Worm (Caenorhabditis elegans) whole organism, L4 larva: ENCODE data around the gene idpp-15.

Experiments used
- D1046.2 ChIP-seq: fragments of 200-800 bp; sonication (Bioruptor generic); IDR thresholded peaks from 2 replicates; pipeline ENCODE4 v1.3.6; 2022; ENCODE audit warnings: missing genetic modification characterization, missing compliant biosample characterization
- F26F4.8 ChIP-seq: fragments of 200-800 bp; sonication (Bioruptor generic); conservative IDR thresholded peaks from 2 replicates; pipeline ENCODE4 v1.3.6; 2022; ENCODE audit warnings: missing genetic modification characterization, missing compliant biosample characterization
- Y105C5A.15 ChIP-seq: fragments of 200-800 bp; sonication (Bioruptor generic); IDR thresholded peaks from 2 replicates; pipeline ENCODE4 v1.3.6; 2022; ENCODE audit warnings: missing genetic modification characterization, missing compliant biosample characterization
- Y48G9A.11 ChIP-seq: fragments of 200-800 bp; sonication (Bioruptor generic); IDR thresholded peaks from 2 replicates; pipeline ENCODE4 v1.3.6; 2022; ENCODE audit warnings: missing genetic modification reagents, missing genetic modification characterization, missing compliant biosample characterization
- aha-1 ChIP-seq: fragments of 150-350 bp; peaks from one replicate; lab custom pipeline; 2014; ENCODE audit warnings: missing biosample characterization, missing genetic modification characterization
- arid-1 ChIP-seq: fragments of 200-800 bp; sonication (Bioruptor generic); conservative IDR thresholded peaks from 2 replicates; pipeline ENCODE4 v1.3.6; 2022; ENCODE audit warnings: missing genetic modification reagents, missing genetic modification characterization, missing compliant biosample characterization
- ceh-28 ChIP-seq: fragments of 150-350 bp; optimal IDR thresholded peaks from 2 replicates; lab custom pipeline; 2014; ENCODE audit warnings: missing biosample characterization, missing genetic modification reagents, missing genetic modification characterization
- ceh-32 ChIP-seq: sonication (generic microtip); optimal IDR thresholded peaks from 2 replicates; lab custom pipeline; 2016; ENCODE audit warnings: mild to moderate bottlenecking, missing genetic modification characterization, missing compliant biosample characterization; ENCODE audit not compliant: poor library complexity
- ceh-62 ChIP-seq: sonication (generic microtip); optimal IDR thresholded peaks from 2 replicates; lab custom pipeline; 2017; ENCODE audit warnings: missing biosample characterization, missing genetic modification characterization
- daf-12 ChIP-seq: fragments of 150-350 bp; optimal IDR thresholded peaks from 2 replicates; lab custom pipeline; 2014; ENCODE audit warnings: missing biosample characterization, missing genetic modification reagents, missing genetic modification characterization
- daf-16 ChIP-seq, 3 experiments: sonication (generic microtip); optimal IDR thresholded peaks; 2 replicates each; lab custom pipeline; 2016 to 2017; ENCODE audit warnings: missing genetic modification characterization in 3 of 3, missing genetic modification reagents in 3 of 3, mild to moderate bottlenecking in 2 of 3, missing compliant biosample characterization in 2 of 3, missing biosample characterization in 1 of 3, moderate library complexity in 1 of 3
- daf-19 ChIP-seq: fragments of 200-800 bp; sonication (Bioruptor generic); conservative IDR thresholded peaks from 2 replicates; pipeline ENCODE4 v1.3.6; 2022; ENCODE audit warnings: missing genetic modification characterization, missing compliant biosample characterization
- dmd-6 ChIP-seq: fragments of 200-800 bp; sonication (Bioruptor generic); IDR thresholded peaks from 2 replicates; pipeline ENCODE4 v1.3.6; 2022; ENCODE audit warnings: missing genetic modification reagents, missing genetic modification characterization, missing compliant biosample characterization
- dmd-8 ChIP-seq: fragments of 200-800 bp; sonication (Bioruptor generic); IDR thresholded peaks from 2 replicates; pipeline ENCODE4 v1.3.6; 2022; ENCODE audit warnings: missing genetic modification characterization, missing compliant biosample characterization
- dmd-9 ChIP-seq: fragments of 200-800 bp; sonication (Bioruptor generic); IDR thresholded peaks from 2 replicates; pipeline ENCODE4 v1.3.6; 2022; ENCODE audit warnings: missing genetic modification reagents, missing genetic modification characterization, missing compliant biosample characterization
- dpl-1 ChIP-seq: fragments of 150-350 bp; optimal IDR thresholded peaks from 2 replicates; lab custom pipeline; 2014; ENCODE audit warnings: missing biosample characterization, missing genetic modification reagents, missing genetic modification characterization
- dve-1 ChIP-seq: sonication (generic microtip); optimal IDR thresholded peaks from 2 replicates; lab custom pipeline; 2017; ENCODE audit warnings: antibody characterized with exemption, mild to moderate bottlenecking, missing genetic modification characterization, missing compliant biosample characterization; ENCODE audit not compliant: insufficient read depth
- egl-27 ChIP-seq: sonication (generic microtip); optimal IDR thresholded peaks from 3 replicates; lab custom pipeline; 2017; ENCODE audit warnings: missing biosample characterization, missing genetic modification reagents, missing genetic modification characterization
- hlh-30 ChIP-seq: sonication (generic microtip); optimal IDR thresholded peaks from 2 replicates; lab custom pipeline; 2017; ENCODE audit warnings: antibody characterized with exemption, mild to moderate bottlenecking, missing genetic modification characterization, missing compliant biosample characterization; ENCODE audit not compliant: insufficient read depth
- lin-13 ChIP-seq: fragments of 150-350 bp; optimal IDR thresholded peaks from 2 replicates; lab custom pipeline; 2014; ENCODE audit warnings: missing biosample characterization, missing genetic modification reagents, missing genetic modification characterization
- madf-5 ChIP-seq, 2 experiments: fragments of 200-800 bp; sonication (Bioruptor generic); IDR thresholded peaks; 2 replicates each; pipeline ENCODE4 v1.3.6; 2022; ENCODE audit warnings: missing compliant biosample characterization in 2 of 2, missing genetic modification characterization in 2 of 2
- madf-9 ChIP-seq: fragments of 200-800 bp; sonication (Bioruptor generic); conservative IDR thresholded peaks from 2 replicates; pipeline ENCODE4 v1.3.6; 2022; ENCODE audit warnings: missing genetic modification reagents, missing genetic modification characterization, missing compliant biosample characterization
- nhr-10 ChIP-seq: fragments of 150-350 bp; optimal IDR thresholded peaks from 2 replicates; lab custom pipeline; 2014; ENCODE audit warnings: missing biosample characterization, missing genetic modification characterization
- nhr-102 ChIP-seq: sonication (generic microtip); optimal IDR thresholded peaks from 2 replicates; lab custom pipeline; 2016; ENCODE audit warnings: mild to moderate bottlenecking, missing genetic modification characterization, moderate library complexity, missing compliant biosample characterization
- nhr-11 ChIP-seq: fragments of 150-350 bp; optimal IDR thresholded peaks from 2 replicates; lab custom pipeline; 2014; ENCODE audit warnings: missing biosample characterization, missing genetic modification characterization
- nhr-28 ChIP-seq: fragments of 150-350 bp; optimal IDR thresholded peaks from 2 replicates; lab custom pipeline; 2014; ENCODE audit warnings: missing biosample characterization, missing genetic modification characterization
- nhr-41 ChIP-seq: fragments of 200-800 bp; sonication (Bioruptor generic); IDR thresholded peaks from 2 replicates; pipeline ENCODE4 v1.3.6; 2022; ENCODE audit warnings: missing genetic modification reagents, missing genetic modification characterization, missing compliant biosample characterization
- php-3 ChIP-seq: fragments of 200-800 bp; sonication (Bioruptor generic); IDR thresholded peaks from 2 replicates; pipeline ENCODE4 v1.3.6; 2022; ENCODE audit warnings: missing genetic modification reagents, missing genetic modification characterization, missing compliant biosample characterization
- snpc-4 ChIP-seq: fragments of 150-350 bp; optimal IDR thresholded peaks from 2 replicates; lab custom pipeline; 2014; ENCODE audit warnings: missing biosample characterization, missing genetic modification characterization
- tag-97 ChIP-seq: fragments of 200-800 bp; sonication (Bioruptor generic); IDR thresholded peaks from 2 replicates; pipeline ENCODE4 v1.3.6; 2022; ENCODE audit warnings: missing genetic modification characterization, missing compliant biosample characterization
- unc-130 ChIP-seq: sonication (generic microtip); optimal IDR thresholded peaks from 2 replicates; lab custom pipeline; 2016; ENCODE audit warnings: missing genetic modification reagents, missing genetic modification characterization, missing compliant biosample characterization
- unc-62 ChIP-seq, 3 experiments: fragments of 150-350 bp in 1 of 3; sonication (generic microtip); optimal IDR thresholded peaks in 2 of 3; peaks in 1 of 3; 1 replicate in 1 of 3; 2 replicates in 2 of 3; lab custom pipeline; 2014 to 2017; ENCODE audit warnings: missing biosample characterization in 3 of 3, missing genetic modification characterization in 3 of 3, missing genetic modification reagents in 3 of 3, missing genotype in 1 of 3
- zfp-2 ChIP-seq: sonication (generic microtip); optimal IDR thresholded peaks from 2 replicates; lab custom pipeline; 2016; ENCODE audit warnings: mild to moderate bottlenecking, missing genetic modification characterization, missing compliant biosample characterization
- zip-11 ChIP-seq: fragments of 200-800 bp; sonication (Bioruptor generic); IDR thresholded peaks from 2 replicates; pipeline ENCODE4 v1.3.6; 2022; ENCODE audit warnings: missing genetic modification characterization, missing compliant biosample characterization

idpp-15 gene

DNA sequence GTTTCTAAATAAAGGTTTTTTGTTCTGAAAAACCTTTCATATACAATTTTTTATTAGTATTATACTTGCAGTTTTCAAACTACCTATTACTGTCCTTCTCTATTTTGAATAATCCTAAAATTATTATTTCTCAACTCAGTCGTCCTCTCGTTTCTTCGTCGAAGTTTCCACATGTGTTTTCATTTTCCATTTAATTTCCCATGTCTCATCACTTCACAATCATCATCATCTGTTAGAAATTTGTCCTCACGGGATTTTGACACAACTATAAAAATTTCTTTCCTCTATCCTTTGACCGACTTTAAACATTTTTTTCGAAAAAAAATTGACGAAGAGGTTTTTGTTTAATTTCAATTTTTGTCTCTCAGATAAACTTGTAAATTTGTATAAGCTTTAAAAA is 10.6 kb downstream of the idpp-15 start:
- TF ChIP-seq nhr-41 (GFP tag; lab: Robert Waterston, UW) (no peak), dmd-8 (GFP tag; lab: Robert Waterston, UW) (no peak), nhr-102 (no peak), snpc-4 (tag; lab: Kevin White, UChicago) (no peak), ceh-28 (tag; lab: Kevin White, UChicago) (no peak), egl-27 (tag; lab: Kevin White, UChicago) (no peak), ceh-32 (tag; lab: Kevin White, UChicago) (no peak), zip-11 (GFP tag; lab: Robert Waterston, UW) (no peak)

DNA sequence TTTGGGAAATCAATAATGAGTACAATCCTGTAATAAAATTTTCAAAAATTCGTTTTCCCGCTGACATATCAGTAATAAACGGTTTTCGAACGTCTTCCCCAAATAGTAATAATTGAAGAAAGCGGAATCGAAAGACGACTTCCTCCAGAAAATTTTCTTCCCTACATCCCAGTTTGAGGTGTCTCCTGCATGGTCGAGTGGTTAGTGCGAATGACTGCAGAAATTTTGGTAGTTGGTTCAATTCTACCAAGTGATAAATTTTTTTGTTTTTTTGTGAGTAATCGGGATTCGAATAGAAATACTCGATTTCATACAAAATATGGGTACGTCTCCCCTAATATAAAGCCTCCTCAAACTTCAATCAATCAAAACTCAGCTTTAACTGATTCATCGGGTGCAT is 16.2 kb downstream of the idpp-15 start:
- 0 out of 2 replicates have a peak, but pooled peaks have one; percentile 10 for TF ChIP-seq nhr-41 (GFP tag; lab: Robert Waterston, UW)
- TF ChIP-seq Y48G9A.11 (GFP tag; lab: Robert Waterston, UW): peak; percentile 35; the same call in 1 of the 2 replicates
- TF ChIP-seq madf-9 (GFP tag; lab: Robert Waterston, UW): peak; percentile 60
- TF ChIP-seq Y105C5A.15 (GFP tag; lab: Robert Waterston, UW): peak; percentile 82; the same call in 1 of the 2 replicates
- TF ChIP-seq arid-1 (GFP tag; lab: Robert Waterston, UW): 0 out of 2 replicates have a peak, but pooled peaks have one; percentile 54
- peak; percentile 62; the same call in 1 of the 2 replicates for TF ChIP-seq F26F4.8
- 0 out of 2 replicates have a peak, but pooled peaks have one; percentile 31 for TF ChIP-seq D1046.2 (GFP tag; lab: Robert Waterston, UW)
- 0 out of 4 replicates have a peak, but pooled peaks of 1 of the 2 experiments have one; percentile 37 for TF ChIP-seq madf-5 (GFP tag; IDR thresholded peaks at IDR 0.05; lab: Robert Waterston, UW)

DNA sequence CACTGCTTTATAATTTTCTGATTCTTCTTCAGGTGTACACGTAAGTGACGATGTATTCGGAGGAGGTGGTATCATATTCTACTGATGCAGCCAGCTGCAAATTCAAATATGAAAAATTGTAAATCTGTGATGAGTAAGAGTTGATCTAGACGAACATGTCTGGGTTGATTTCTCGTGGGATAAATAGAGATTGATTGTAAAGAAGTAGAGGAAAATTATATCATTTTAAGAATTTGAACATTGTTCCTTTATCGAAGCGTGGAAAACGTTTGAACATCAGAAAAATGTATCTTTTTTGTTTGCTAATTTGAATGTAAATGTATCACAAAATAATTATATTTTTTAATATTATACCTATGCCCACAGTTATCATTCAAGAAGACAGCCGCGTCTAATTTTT is 20.6 kb downstream of the idpp-15 start, which contains the start of gene ZC21.6:
Gene ZC21.6, minus strand, starts transcription at position 101 of the 400 bp plus-strand sequence.
- TF ChIP-seq hlh-30 (tag; lab: Kevin White, UChicago): no peak
- no peak for TF ChIP-seq daf-12 (tag; lab: Kevin White, UChicago)
- TF ChIP-seq arid-1 (GFP tag; lab: Robert Waterston, UW): no peak
- TF ChIP-seq dve-1: no peak
- no peak for TF ChIP-seq daf-16 (GFP tag; optimal IDR thresholded peaks at IDR 0.05; lab: Kevin White, UChicago)
- no peak for TF ChIP-seq daf-16 (tag; optimal IDR thresholded peaks at IDR 0.05; lab: Kevin White, UChicago)
- TF ChIP-seq daf-19 (GFP tag; lab: Robert Waterston, UW): no peak
- TF ChIP-seq dpl-1 (GFP tag; lab: Kevin White, UChicago): no peak
- TF ChIP-seq ceh-28 (tag; lab: Kevin White, UChicago): no peak
- TF ChIP-seq zip-11 (GFP tag; lab: Robert Waterston, UW): no peak
- TF ChIP-seq tag-97 (GFP tag; lab: Robert Waterston, UW): no peak
- no peak for TF ChIP-seq nhr-10
- TF ChIP-seq dmd-9 (GFP tag; lab: Robert Waterston, UW): no peak
- no peak for TF ChIP-seq unc-62 (GFP tag; optimal IDR thresholded peaks at IDR 0.05 in 1 of 2; lab: Kevin White, UChicago)
- TF ChIP-seq unc-62 (tag; optimal IDR thresholded peaks at IDR 0.05; lab: Kevin White, UChicago): no peak
- no peak for TF ChIP-seq unc-130
- no peak for TF ChIP-seq lin-13 (GFP tag; lab: Kevin White, UChicago)
- TF ChIP-seq zfp-2 (tag; lab: Kevin White, UChicago): no peak
- TF ChIP-seq php-3 (GFP tag; lab: Robert Waterston, UW): no peak

DNA sequence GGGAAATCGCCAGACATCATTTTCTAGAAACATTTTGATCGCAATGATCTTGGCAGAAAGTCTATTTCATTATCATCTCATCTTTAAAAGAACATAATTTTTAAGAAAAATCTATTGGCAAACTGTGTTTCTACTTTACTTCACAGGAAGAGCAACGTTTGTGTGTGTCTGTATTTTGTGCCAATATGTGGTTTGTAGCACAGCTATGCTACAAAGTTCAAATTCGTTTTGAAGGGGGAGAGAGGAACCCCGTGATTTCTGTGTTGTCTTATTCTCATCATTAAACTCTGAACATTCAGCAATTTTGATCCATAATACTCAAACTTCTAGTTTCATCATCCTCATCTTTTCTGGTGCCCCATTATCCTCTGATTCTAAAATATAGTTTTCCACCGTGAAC is 26.8 kb downstream of the idpp-15 start:
- no peak for TF ChIP-seq ceh-62 (tag; lab: Kevin White, UChicago)
- peak; percentile 97 for TF ChIP-seq nhr-28 (tag; lab: Kevin White, UChicago)

DNA sequence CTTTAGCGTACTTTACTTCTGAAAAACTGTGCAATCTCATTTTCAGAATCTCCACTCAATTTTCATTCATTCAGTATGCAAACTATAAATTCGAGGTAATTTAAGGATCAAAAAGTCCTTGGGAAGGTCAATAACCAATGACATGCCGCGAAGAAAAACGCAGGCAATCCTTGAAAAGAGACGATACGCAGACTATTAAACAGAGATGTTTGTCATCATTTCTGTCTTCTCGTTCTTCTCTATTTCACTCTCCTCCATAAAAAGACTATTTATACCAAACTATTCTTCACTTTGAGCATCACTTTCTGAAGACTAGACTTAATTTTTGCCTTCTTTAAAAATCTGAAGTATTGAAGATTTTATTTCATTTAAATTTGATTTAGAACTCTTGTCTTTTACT is 27.3 kb downstream of the idpp-15 start, which contains the start of gene C02D5.4:
Gene C02D5.4, plus strand, starts transcription at position 41 of the 400 bp plus-strand sequence.
- TF ChIP-seq hlh-30 (tag; lab: Kevin White, UChicago) (peak; percentile 20), dve-1 (peak; percentile 38), zfp-2 (tag; lab: Kevin White, UChicago) (no peak), aha-1 (peak; percentile 41), dmd-6 (GFP tag; lab: Robert Waterston, UW) (peak; percentile 45), daf-16 (GFP tag; optimal IDR thresholded peaks at IDR 0.05; lab: Kevin White, UChicago) (no peak), daf-16 (tag; optimal IDR thresholded peaks at IDR 0.05; lab: Kevin White, UChicago) (peak; percentile 73), nhr-11 (no peak), unc-62 (GFP tag; optimal IDR thresholded peaks at IDR 0.05 in 1 of 2; lab: Kevin White, UChicago) (peak in 1 of 2 experiments; percentile 71), unc-62 (tag; optimal IDR thresholded peaks at IDR 0.05; lab: Kevin White, UChicago) (no peak), daf-19 (GFP tag; lab: Robert Waterston, UW) (no peak), nhr-102 (peak; percentile 9)
- TF ChIP-seq, all 104 proteins: peak for 7
